Fruit fly (Drosophila melanogaster) ovary, adult (tissue): Measurements from ENCODE around the gene CG33514.

Source experiments
- CG17801 ChIP-seq: fragments of 200-800 bp; optimal IDR thresholded peaks from 2 replicates; lab custom pipeline; 2019; ENCODE audit warnings: missing biosample characterization, mild to moderate bottlenecking, missing genetic modification characterization, moderate library complexity; ENCODE audit not compliant: partially characterized antibody

Gene CG33514

dm6 chr3L:4381529-4381928 is 16.3 kb downstream of the CG33514 start, which contains the start of gene CG32240:
TSS of gene CG32240 (minus strand) at chr3L:4381629.
- no peak for TF ChIP-seq CG17801 (GFP tag; lab: Kevin White, UChicago)

dm6 chr3L:4382581-4382980 is 17.3 kb downstream of the CG33514 start:
- no peak for TF ChIP-seq CG17801 (GFP tag; lab: Kevin White, UChicago)

dm6 chr3L:4383104-4383503 is 17.9 kb downstream of the CG33514 start:
- no peak for TF ChIP-seq CG17801 (GFP tag; lab: Kevin White, UChicago)

dm6 chr3L:4383543-4384325 is 18.5 kb downstream of the CG33514 start:
- TF ChIP-seq CG17801 (GFP tag; lab: Kevin White, UChicago) = no peak

dm6 chr3L:4384326-4384662 is 19.1 kb downstream of the CG33514 start, which contains the start of gene slow:
TSS of gene slow (plus strand) at chr3L:4384442.
- TF ChIP-seq CG17801 (GFP tag; lab: Kevin White, UChicago) = peak; percentile 12

- TF ChIP-seq CG17801 (GFP tag; lab: Kevin White, UChicago) = no peak
Observed at dm6 chr3L:4388215-4388614, 23.0 kb downstream of the CG33514 start.

dm6 chr3L:4389104-4389503 is 23.9 kb downstream of the CG33514 start:
- TF ChIP-seq CG17801 (GFP tag; lab: Kevin White, UChicago) = no peak

dm6 chr3L:4392851-4393250 is 27.6 kb downstream of the CG33514 start:
- no peak for TF ChIP-seq CG17801 (GFP tag; lab: Kevin White, UChicago)

- no peak for TF ChIP-seq CG17801 (GFP tag; lab: Kevin White, UChicago)
Observed at dm6 chr3L:4393642-4394041, 28.4 kb downstream of the CG33514 start.

dm6 chr3L:4395501-4396073 is 30.4 kb downstream of the CG33514 start:
- no peak for TF ChIP-seq CG17801 (GFP tag; lab: Kevin White, UChicago)

dm6 chr3L:4396372-4396771 is 31.1 kb downstream of the CG33514 start:
- no peak for TF ChIP-seq CG17801 (GFP tag; lab: Kevin White, UChicago)

- TF ChIP-seq CG17801 (GFP tag; lab: Kevin White, UChicago) = no peak
Observed at dm6 chr3L:4397137-4397536, 31.9 kb downstream of the CG33514 start.

dm6 chr3L:4397874-4398273 is 32.6 kb downstream of the CG33514 start:
- TF ChIP-seq CG17801 (GFP tag; lab: Kevin White, UChicago) = no peak

dm6 chr3L:4399905-4400304 is 34.7 kb downstream of the CG33514 start:
- no peak for TF ChIP-seq CG17801 (GFP tag; lab: Kevin White, UChicago)

dm6 chr3L:4401241-4401640 is 36.0 kb downstream of the CG33514 start:
- no peak for TF ChIP-seq CG17801 (GFP tag; lab: Kevin White, UChicago)

- no peak for TF ChIP-seq CG17801 (GFP tag; lab: Kevin White, UChicago)
Observed at dm6 chr3L:4403180-4403769, 38.0 kb downstream of the CG33514 start, which contains the start of gene Syx17. TSS of gene Syx17 (plus strand) at chr3L:4403487.
